Fruit fly (Drosophila melanogaster) whole organism: ENCODE measurements at regions not wholly inside any gene's neighbourhood (a gene's known extent, or its start where the extent isn't known, plus 50 kb on each side); places are given as distances from the start of the nearest gene placed in this dataset.

ENCODE experiments used
- CG8478 ChIP-seq: fragments of >200 bp; optimal IDR thresholded peaks from 2 replicates; lab custom pipeline; 2018; ENCODE audit warnings: inconsistent platforms
- pan ChIP-seq: fragments of >200 bp; optimal IDR thresholded peaks from 2 replicates; lab custom pipeline; 2017

DNA sequence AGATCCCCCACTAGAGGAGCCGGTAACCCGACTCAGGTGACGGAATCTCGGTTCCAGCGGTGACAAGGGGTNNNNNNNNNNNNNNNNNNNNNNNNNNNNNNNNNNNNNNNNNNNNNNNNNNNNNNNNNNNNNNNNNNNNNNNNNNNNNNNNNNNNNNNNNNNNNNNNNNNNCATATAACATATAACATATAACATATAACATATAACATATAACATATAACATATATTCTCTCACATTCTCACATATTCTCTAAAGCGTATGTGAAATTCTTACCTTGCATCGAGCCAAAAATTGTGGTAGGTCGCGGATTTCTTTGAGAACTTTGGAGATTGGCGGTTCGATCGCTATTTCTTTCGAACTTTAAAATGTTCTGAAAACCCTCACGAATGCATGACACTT lies 65.8 kb upstream of the CG42402 start:
- TF ChIP-seq CG8478 (lab: Kevin White, UChicago) (no peak), pan (lab: Kevin White, UChicago) (peak; percentile 84)
